Fruit fly (Drosophila melanogaster): ENCODE results near the gene CG3436.

The CG3436 gene

dm6 chr2L:155994-156393, at the start of gene CG3436 (continued):
- TF ChIP-seq luna (GFP tag; optimal IDR thresholded peaks at IDR 0.05): no peak
- TF ChIP-seq CG1024 (GFP tag; IDR thresholded peaks at IDR 0.05): no peak
- peak; percentile 27 for TF ChIP-seq PHDP (tag; optimal IDR thresholded peaks at IDR 0.05)
- TF ChIP-seq CG5953 (GFP tag; IDR thresholded peaks at IDR 0.05): no peak
- no peak for TF ChIP-seq Aef1 (GFP tag; IDR thresholded peaks at IDR 0.05)
- TF ChIP-seq CG11504 (tag; optimal IDR thresholded peaks at IDR 0.05): no peak
- peak; percentile 95 for TF ChIP-seq gfzf (GFP tag; optimal IDR thresholded peaks at IDR 0.05)
- TF ChIP-seq CG8478 (optimal IDR thresholded peaks at IDR 0.05): no peak
- no peak for TF ChIP-seq oc (tag; optimal IDR thresholded peaks at IDR 0.05)
- no peak for TF ChIP-seq CrebB (tag; optimal IDR thresholded peaks at IDR 0.05)
- TF ChIP-seq Sin3A (optimal IDR thresholded peaks at IDR 0.05): peak; percentile 44
- no peak for TF ChIP-seq CG5245 (GFP tag; optimal IDR thresholded peaks at IDR 0.05)
- no peak for TF ChIP-seq sima (GFP tag; optimal IDR thresholded peaks at IDR 0.05)
- TF ChIP-seq zfh1 (GFP tag; IDR thresholded peaks at IDR 0.05): no peak
- TF ChIP-seq CG1792 (GFP tag; optimal IDR thresholded peaks at IDR 0.05): no peak
- no peak for TF ChIP-seq sna (GFP tag; IDR thresholded peaks at IDR 0.05; ENCODE audit: partially characterized antibody)
- TF ChIP-seq Optix (GFP tag; IDR thresholded peaks at IDR 0.05): no peak
- no peak for TF ChIP-seq Trl (optimal IDR thresholded peaks at IDR 0.05)
- TF ChIP-seq Trl (GFP tag; optimal IDR thresholded peaks at IDR 0.05): no peak
- no peak for TF ChIP-seq Max (GFP tag; optimal IDR thresholded peaks at IDR 0.05)
- TF ChIP-seq Kr (GFP tag; optimal IDR thresholded peaks at IDR 0.05): no peak
- TF ChIP-seq gro (GFP tag; optimal IDR thresholded peaks at IDR 0.05): peak; percentile 38
- no peak for TF ChIP-seq emc (GFP tag; optimal IDR thresholded peaks at IDR 0.05)
- TF ChIP-seq Nf-YB (GFP tag; optimal IDR thresholded peaks at IDR 0.05): no peak
- TF ChIP-seq CG3838 (GFP tag; optimal IDR thresholded peaks at IDR 0.05): no peak
- no peak for TF ChIP-seq CG31224 (GFP tag; IDR thresholded peaks at IDR 0.05)
- TF ChIP-seq CG12219 (GFP tag; optimal IDR thresholded peaks at IDR 0.05): no peak
- no peak for TF ChIP-seq E2f2 (GFP tag; IDR thresholded peaks at IDR 0.05)
- no peak for TF ChIP-seq sc (optimal IDR thresholded peaks at IDR 0.05)
- no peak for TF ChIP-seq sc (GFP tag; optimal IDR thresholded peaks at IDR 0.05)
- TF ChIP-seq CG10654 (GFP tag; optimal IDR thresholded peaks at IDR 0.05): no peak
- peak; percentile 87 for TF ChIP-seq Ets97D (GFP tag; optimal IDR thresholded peaks at IDR 0.05)
- TF ChIP-seq knrl (GFP tag; IDR thresholded peaks at IDR 0.05; ENCODE audit: partially characterized antibody): no peak
- no peak for TF ChIP-seq Meics (GFP tag; optimal IDR thresholded peaks at IDR 0.05)
- no peak for TF ChIP-seq sob (GFP tag; IDR thresholded peaks at IDR 0.05)
- TF ChIP-seq psq (GFP tag; optimal IDR thresholded peaks at IDR 0.05): no peak
- no peak for TF ChIP-seq CG8089 (GFP tag; optimal IDR thresholded peaks at IDR 0.05)
- no peak for TF ChIP-seq pum (GFP tag; optimal IDR thresholded peaks at IDR 0.05)
- peak; percentile 27 for TF ChIP-seq Hmr (GFP tag; optimal IDR thresholded peaks at IDR 0.05)
- TF ChIP-seq wek (GFP tag; optimal IDR thresholded peaks at IDR 0.05): no peak
- peak in 1 of 3 experiments; percentile 2 for TF ChIP-seq Stat92E (GFP tag; optimal IDR thresholded peaks at IDR 0.05)
- TF ChIP-seq CG9215 (GFP tag; IDR thresholded peaks at IDR 0.05): no peak
- no peak for TF ChIP-seq Ptx1 (GFP tag; IDR thresholded peaks at IDR 0.05)
- peak; percentile 52 for TF ChIP-seq phol (tag; optimal IDR thresholded peaks at IDR 0.05)
- TF ChIP-seq org-1 (GFP tag; optimal IDR thresholded peaks at IDR 0.05): no peak
- TF ChIP-seq Abd-B (GFP tag; optimal IDR thresholded peaks at IDR 0.05): no peak
- TF ChIP-seq CG14014 (GFP tag; IDR thresholded peaks at IDR 0.05): no peak
- peak; percentile 55 for TF ChIP-seq HmgZ (tag; optimal IDR thresholded peaks at IDR 0.05)
- TF ChIP-seq CG10267 (tag; optimal IDR thresholded peaks at IDR 0.05): peak; percentile 31
- no peak for TF ChIP-seq ase (GFP tag; IDR thresholded peaks at IDR 0.05)
- TF ChIP-seq Drgx (GFP tag; IDR thresholded peaks at IDR 0.05): no peak
- peak; percentile 66 for TF ChIP-seq Sry-β (GFP tag; optimal IDR thresholded peaks at IDR 0.05)
- TF ChIP-seq CG18599 (GFP tag; optimal IDR thresholded peaks at IDR 0.05): no peak
- TF ChIP-seq ap (GFP tag; IDR thresholded peaks at IDR 0.05): no peak

Data from whole organism, embryonic.